Worm (Caenorhabditis elegans) whole organism, young adult: Measurements from ENCODE around the gene ebax-1.

Experiments
- B0261.1 ChIP-seq: sonication (generic microtip); optimal IDR thresholded peaks from 2 replicates; lab custom pipeline; 2016; ENCODE audit warnings: mild to moderate bottlenecking, missing genetic modification characterization, moderate library complexity, missing compliant biosample characterization
- B0336.3 ChIP-seq: fragments of 200-800 bp; sonication (Bioruptor generic); IDR thresholded peaks from 2 replicates; pipeline ENCODE4 v1.3.6; 2022; ENCODE audit warnings: missing genetic modification characterization, missing compliant biosample characterization
- F22D6.2 ChIP-seq: sonication (generic microtip); optimal IDR thresholded peaks from 2 replicates; lab custom pipeline; 2016; ENCODE audit warnings: mild to moderate bottlenecking, missing genetic modification characterization, missing compliant biosample characterization
- F23B12.7 ChIP-seq: sonication (generic microtip); optimal IDR thresholded peaks from 2 replicates; lab custom pipeline; 2017; ENCODE audit warnings: missing genetic modification characterization, mild to moderate bottlenecking, missing compliant biosample characterization, antibody characterized with exemption, moderate library complexity; ENCODE audit not compliant: insufficient read depth
- F33H1.4 ChIP-seq: fragments of 200-800 bp; sonication (Bioruptor generic); IDR thresholded peaks from 2 replicates; pipeline ENCODE4 v1.3.6; 2022; ENCODE audit warnings: missing genetic modification reagents, missing genetic modification characterization, missing compliant biosample characterization
- F37B4.10 ChIP-seq: fragments of 200-800 bp; sonication (Bioruptor generic); IDR thresholded peaks from 2 replicates; pipeline ENCODE4 v1.3.6; 2022; ENCODE audit warnings: missing genetic modification characterization, missing compliant biosample characterization
- F49E8.2 ChIP-seq: sonication (generic microtip); optimal IDR thresholded peaks from 3 replicates; lab custom pipeline; 2017; ENCODE audit warnings: missing genetic modification characterization, mild to moderate bottlenecking, missing compliant biosample characterization, antibody characterized with exemption, moderate library complexity; ENCODE audit not compliant: insufficient read depth
- K11D2.4 ChIP-seq: fragments of 200-800 bp; sonication (Bioruptor generic); IDR thresholded peaks from 2 replicates; pipeline ENCODE4 v1.3.6; 2022; ENCODE audit warnings: missing genetic modification reagents, missing genetic modification characterization, missing compliant biosample characterization
- K12H6.12 ChIP-seq: fragments of 200-800 bp; sonication (Bioruptor generic); optimal IDR thresholded peaks from 2 replicates; lab custom pipeline; 2018; ENCODE audit warnings: mild to moderate bottlenecking, missing genetic modification characterization, missing compliant biosample characterization
- T07F8.4 ChIP-seq: sonication (generic microtip); optimal IDR thresholded peaks from 2 replicates; lab custom pipeline; 2016; ENCODE audit warnings: mild to moderate bottlenecking, missing genetic modification characterization, moderate library complexity, missing compliant biosample characterization
- Y95B8A.8 ChIP-seq: fragments of 200-800 bp; sonication (Bioruptor generic); IDR thresholded peaks from 2 replicates; pipeline ENCODE4 v1.3.6; 2022; ENCODE audit warnings: missing genetic modification reagents, missing genetic modification characterization, missing compliant biosample characterization
- ZK185.1 ChIP-seq: sonication (generic microtip); optimal IDR thresholded peaks from 2 replicates; lab custom pipeline; 2016; ENCODE audit warnings: mild to moderate bottlenecking, missing genetic modification characterization, missing compliant biosample characterization; ENCODE audit not compliant: poor library complexity, severe bottlenecking
- aptf-3 ChIP-seq: fragments of 200-800 bp; sonication (Bioruptor generic); IDR thresholded peaks from 2 replicates; pipeline ENCODE4 v1.3.6; 2022; ENCODE audit warnings: missing genetic modification characterization, missing compliant biosample characterization
- attf-3 ChIP-seq: fragments of 200-800 bp; sonication (Bioruptor generic); conservative IDR thresholded peaks from 2 replicates; pipeline ENCODE4 v1.3.6; 2022; ENCODE audit warnings: missing genetic modification reagents, missing genetic modification characterization, missing compliant biosample characterization
- attf-5 ChIP-seq: fragments of 200-800 bp; sonication (Bioruptor generic); optimal IDR thresholded peaks from 2 replicates; lab custom pipeline; 2018; ENCODE audit warnings: mild to moderate bottlenecking, missing genetic modification characterization, missing compliant biosample characterization
- bed-2 ChIP-seq: fragments of 200-800 bp; sonication (Bioruptor generic); IDR thresholded peaks from 2 replicates; pipeline ENCODE4 v1.3.6; 2022; ENCODE audit warnings: missing genetic modification reagents, missing genetic modification characterization, missing compliant biosample characterization
- ceh-100 ChIP-seq: fragments of 200-800 bp; sonication (Bioruptor generic); IDR thresholded peaks from 2 replicates; pipeline ENCODE4 v1.3.6; 2022; ENCODE audit warnings: missing genetic modification reagents, missing genetic modification characterization, missing compliant biosample characterization
- ceh-27 ChIP-seq: fragments of 200-800 bp; sonication (Bioruptor generic); optimal IDR thresholded peaks from 2 replicates; lab custom pipeline; 2018; ENCODE audit warnings: mild to moderate bottlenecking, missing genetic modification characterization, moderate library complexity, missing compliant biosample characterization
- ceh-40 ChIP-seq: fragments of 200-800 bp; sonication (Bioruptor generic); IDR thresholded peaks from 2 replicates; pipeline ENCODE4 v1.3.6; 2022; ENCODE audit warnings: missing genetic modification characterization, missing compliant biosample characterization
- ceh-91 ChIP-seq: fragments of 200-800 bp; sonication (Bioruptor generic); IDR thresholded peaks from 2 replicates; pipeline ENCODE4 v1.3.6; 2022; ENCODE audit warnings: missing genetic modification reagents, missing genetic modification characterization, missing compliant biosample characterization
- die-1 ChIP-seq: sonication (generic microtip); optimal IDR thresholded peaks from 2 replicates; lab custom pipeline; 2016; ENCODE audit warnings: missing genotype, mild to moderate bottlenecking, missing genetic modification characterization, missing compliant biosample characterization
- dox-1 ChIP-seq: fragments of 200-800 bp; sonication (Bioruptor generic); IDR thresholded peaks from 2 replicates; pipeline ENCODE4 v1.3.6; 2022; ENCODE audit warnings: missing genetic modification reagents, missing genetic modification characterization, missing compliant biosample characterization
- dpff-1 ChIP-seq: sonication (generic microtip); optimal IDR thresholded peaks from 2 replicates; lab custom pipeline; 2017; ENCODE audit warnings: mild to moderate bottlenecking, missing genetic modification characterization, missing compliant biosample characterization
- efl-1 ChIP-seq: fragments of 150-350 bp; optimal IDR thresholded peaks from 2 replicates; lab custom pipeline; 2014; ENCODE audit warnings: missing biosample characterization, missing genetic modification reagents, missing genetic modification characterization
- egl-44 ChIP-seq: fragments of 200-800 bp; sonication (Bioruptor generic); IDR thresholded peaks from 2 replicates; pipeline ENCODE4 v1.3.6; 2022; ENCODE audit warnings: missing genetic modification reagents, missing genetic modification characterization, missing compliant biosample characterization
- egrh-3 ChIP-seq: fragments of 200-800 bp; sonication (Bioruptor generic); IDR thresholded peaks from 2 replicates; pipeline ENCODE4 v1.3.6; 2022; ENCODE audit warnings: missing genetic modification reagents, missing genetic modification characterization, missing compliant biosample characterization
- hmg-1.2 ChIP-seq: fragments of 200-800 bp; sonication (Bioruptor generic); IDR thresholded peaks from 2 replicates; pipeline ENCODE4 v1.3.6; 2022; ENCODE audit warnings: missing genetic modification reagents, missing genetic modification characterization, missing compliant biosample characterization
- lag-1 ChIP-seq: fragments of 200-800 bp; sonication (Bioruptor generic); IDR thresholded peaks from 2 replicates; pipeline ENCODE4 v1.3.6; 2022; ENCODE audit warnings: missing genetic modification reagents, missing genetic modification characterization, missing compliant biosample characterization
- let-526 ChIP-seq: fragments of 200-800 bp; sonication (Bioruptor generic); IDR thresholded peaks from 2 replicates; pipeline ENCODE4 v1.3.6; 2022; ENCODE audit warnings: missing genetic modification reagents, missing genetic modification characterization, missing compliant biosample characterization
- let-607 ChIP-seq, 2 experiments: fragments of 200-800 bp in 1 of 2; sonication (Bioruptor generic) in 1 of 2; sonication (generic microtip) in 1 of 2; optimal IDR thresholded peaks; 2 replicates each; lab custom pipeline; 2016 to 2018; ENCODE audit warnings: mild to moderate bottlenecking in 2 of 2, missing compliant biosample characterization in 2 of 2, missing genetic modification characterization in 2 of 2, moderate library complexity in 2 of 2, missing genotype in 1 of 2
- lin-35 ChIP-seq, 3 experiments: fragments of 150-350 bp in 2 of 3; sonication (generic microtip) in 1 of 3; optimal IDR thresholded peaks; 2 replicates each; lab custom pipeline; 2014 to 2018; ENCODE audit warnings: missing biosample characterization in 3 of 3, missing genetic modification characterization in 3 of 3, missing genetic modification reagents in 3 of 3
- madf-3 ChIP-seq: fragments of 200-800 bp; sonication (Bioruptor generic); IDR thresholded peaks from 2 replicates; pipeline ENCODE4 v1.3.6; 2022; ENCODE audit warnings: missing genetic modification reagents, missing genetic modification characterization, missing compliant biosample characterization
- nhr-27 ChIP-seq: fragments of 200-800 bp; sonication (Bioruptor generic); optimal IDR thresholded peaks from 2 replicates; lab custom pipeline; 2018; ENCODE audit warnings: mild to moderate bottlenecking, missing genetic modification characterization, moderate library complexity, missing compliant biosample characterization
- nhr-80 ChIP-seq: sonication (generic microtip); optimal IDR thresholded peaks from 2 replicates; lab custom pipeline; 2016; ENCODE audit warnings: missing genetic modification characterization, missing compliant biosample characterization
- nhr-90 ChIP-seq: sonication (generic microtip); optimal IDR thresholded peaks from 2 replicates; lab custom pipeline; 2016; ENCODE audit warnings: missing genotype, mild to moderate bottlenecking, missing genetic modification characterization, missing compliant biosample characterization
- pbrm-1 ChIP-seq: fragments of 200-800 bp; sonication (Bioruptor generic); IDR thresholded peaks from 2 replicates; pipeline ENCODE4 v1.3.6; 2022; ENCODE audit warnings: missing genetic modification reagents, missing genetic modification characterization, missing compliant biosample characterization
- snpc-1.1 ChIP-seq: sonication (generic microtip); optimal IDR thresholded peaks from 2 replicates; lab custom pipeline; 2017; ENCODE audit warnings: missing genetic modification characterization, mild to moderate bottlenecking, missing compliant biosample characterization, antibody characterized with exemption, moderate library complexity, missing genotype, missing genetic modification reagents; ENCODE audit not compliant: insufficient read depth
- snpc-1.3 ChIP-seq: sonication (generic microtip); optimal IDR thresholded peaks from 2 replicates; lab custom pipeline; 2017; ENCODE audit warnings: missing genetic modification characterization, mild to moderate bottlenecking, missing compliant biosample characterization, antibody characterized with exemption, moderate library complexity, missing genotype, missing genetic modification reagents; ENCODE audit not compliant: insufficient read depth
- snpc-4 ChIP-seq, 5 experiments: fragments of 150-350 bp in 1 of 5; sonication (generic microtip) in 4 of 5; optimal IDR thresholded peaks; 2 replicates each; lab custom pipeline; 2014 to 2018; ENCODE audit warnings: missing genetic modification characterization in 5 of 5, missing biosample characterization in 3 of 5, antibody characterized with exemption in 2 of 5, mild to moderate bottlenecking in 2 of 5, missing compliant biosample characterization in 2 of 5, missing genotype in 2 of 5, moderate library complexity in 2 of 5, missing genetic modification reagents in 1 of 5
- tlf-1 ChIP-seq: fragments of 200-800 bp; sonication (Bioruptor generic); optimal IDR thresholded peaks from 2 replicates; lab custom pipeline; 2018; ENCODE audit warnings: mild to moderate bottlenecking, missing genetic modification characterization, missing compliant biosample characterization
- xnd-1 ChIP-seq: sonication (generic microtip); optimal IDR thresholded peaks from 2 replicates; lab custom pipeline; 2016; ENCODE audit warnings: missing genotype, missing genetic modification reagents, missing genetic modification characterization, missing compliant biosample characterization
- zfh-2 ChIP-seq: fragments of 200-800 bp; sonication (Bioruptor generic); conservative IDR thresholded peaks from 2 replicates; pipeline ENCODE4 v1.3.6; 2022; ENCODE audit warnings: missing genetic modification reagents, missing genetic modification characterization, missing compliant biosample characterization
- ztf-18 ChIP-seq: sonication (generic microtip); optimal IDR thresholded peaks from 2 replicates; lab custom pipeline; 2016; ENCODE audit warnings: missing genotype, mild to moderate bottlenecking, missing genetic modification characterization, missing compliant biosample characterization
- ztf-6 ChIP-seq: fragments of 200-800 bp; sonication (Bioruptor generic); IDR thresholded peaks from 2 replicates; pipeline ENCODE4 v1.3.6; 2022; ENCODE audit warnings: missing genetic modification reagents, missing genetic modification characterization, missing compliant biosample characterization

The ebax-1 gene

ce11 chrIV:10251261-10251660 is 35.5 kb upstream of the ebax-1 start:
- TF ChIP-seq snpc-1.3 (tag; lab: Kevin White, UChicago), result no peak
- TF ChIP-seq, all 124 proteins: peak for 0

ce11 chrIV:10251764-10252163 is 35.0 kb upstream of the ebax-1 start:
- TF ChIP-seq xnd-1 (tag; lab: Kevin White, UChicago), result no peak
- TF ChIP-seq ceh-91, result no peak
- TF ChIP-seq ZK185.1 (tag; lab: Kevin White, UChicago), result no peak
- TF ChIP-seq snpc-1.1 (tag; lab: Kevin White, UChicago), result no peak
- TF ChIP-seq Y95B8A.8 (GFP tag; lab: Robert Waterston, UW), result no peak
- TF ChIP-seq dox-1 (GFP tag; lab: Robert Waterston, UW), result no peak
- TF ChIP-seq pbrm-1 (GFP tag; lab: Robert Waterston, UW), result no peak
- TF ChIP-seq F37B4.10 (GFP tag; lab: Robert Waterston, UW), result no peak
- no peak for TF ChIP-seq zfh-2 (GFP tag; lab: Robert Waterston, UW)
- TF ChIP-seq nhr-27 (tag; lab: Kevin White, UChicago), result no peak
- TF ChIP-seq lin-35 (GFP tag; optimal IDR thresholded peaks at IDR 0.05; lab: Kevin White, UChicago), result no peak
- TF ChIP-seq dpff-1, result no peak
- TF ChIP-seq bed-2, result no peak
- TF ChIP-seq B0261.1 (tag; lab: Kevin White, UChicago), result no peak
- TF ChIP-seq T07F8.4, result no peak
- TF ChIP-seq lag-1 (GFP tag; lab: Robert Waterston, UW), result no peak
- no peak for TF ChIP-seq F23B12.7 (tag; lab: Kevin White, UChicago)

ce11 chrIV:10252350-10252792 is 34.4 kb upstream of the ebax-1 start:
- TF ChIP-seq F33H1.4 (GFP tag; lab: Robert Waterston, UW), result no peak
- peak; percentile 88 for TF ChIP-seq K11D2.4 (GFP tag; lab: Robert Waterston, UW)
- no peak for TF ChIP-seq madf-3 (GFP tag; lab: Robert Waterston, UW)
- TF ChIP-seq ztf-18 (tag; lab: Kevin White, UChicago), result peak; percentile 21
- TF ChIP-seq ceh-27, result peak; percentile 72
- no peak for TF ChIP-seq aptf-3 (GFP tag; lab: Robert Waterston, UW)
- no peak for TF ChIP-seq ztf-6
- TF ChIP-seq F23B12.7 (tag; lab: Kevin White, UChicago), result peak; percentile 40
- peak; percentile 63 for TF ChIP-seq snpc-4 (GFP tag; optimal IDR thresholded peaks at IDR 0.05; lab: Kevin White, UChicago)
- TF ChIP-seq snpc-4 (tag; optimal IDR thresholded peaks at IDR 0.05; lab: Kevin White, UChicago), result peak in 2 of 4 experiments; percentile 55 to 56
- 0 out of 2 replicates have a peak, but pooled peaks have one; percentile 10 for TF ChIP-seq ceh-100 (GFP tag; lab: Robert Waterston, UW)
- peak; percentile 39 for TF ChIP-seq die-1
- TF ChIP-seq K12H6.12 (tag; lab: Kevin White, UChicago), result peak; percentile 93
- no peak for TF ChIP-seq ceh-40 (GFP tag; lab: Robert Waterston, UW)
- peak; percentile 33; the same call in 1 of the 2 replicates for TF ChIP-seq let-526
- peak; percentile 75 for TF ChIP-seq tlf-1 (GFP tag; lab: Kevin White, UChicago)
- TF ChIP-seq attf-5 (GFP tag; lab: Kevin White, UChicago), result peak; percentile 93
- 0 out of 2 replicates have a peak, but pooled peaks have one; percentile 33 for TF ChIP-seq attf-3 (GFP tag; lab: Robert Waterston, UW)
- no peak for TF ChIP-seq F49E8.2 (tag; lab: Kevin White, UChicago)
- peak; percentile 76 for TF ChIP-seq egrh-3
- TF ChIP-seq hmg-1.2 (GFP tag; lab: Robert Waterston, UW), result peak; percentile 84
- TF ChIP-seq B0336.3 (GFP tag; lab: Robert Waterston, UW), result peak; percentile 75
- TF ChIP-seq egl-44 (GFP tag; lab: Robert Waterston, UW), result peak; percentile 78; the same call in 1 of the 2 replicates
- TF ChIP-seq let-607 (tag; optimal IDR thresholded peaks at IDR 0.05; lab: Kevin White, UChicago), result peak; percentile 65 to 75
- no peak for TF ChIP-seq efl-1 (GFP tag; lab: Kevin White, UChicago)
- peak; percentile 95 for TF ChIP-seq nhr-80 (tag; lab: Kevin White, UChicago)
- TF ChIP-seq F22D6.2 (tag; lab: Kevin White, UChicago), result peak; percentile 46
- peak; percentile 50 for TF ChIP-seq nhr-90 (tag; lab: Kevin White, UChicago)
